Worm (Caenorhabditis elegans) whole organism, young adult: ENCODE data around the gene F35H12.1.
A peak's percentile ranks its signal among the peaks of the same experiment; 100 is the strongest.

ENCODE experiments used
- B0019.2 ChIP-seq: fragments of 200-800 bp; sonication (Bioruptor generic); conservative IDR thresholded peaks from 2 replicates; pipeline ENCODE4 v1.3.6; 2022; ENCODE audit warnings: missing genetic modification reagents, missing genetic modification characterization, missing compliant biosample characterization
- B0035.1 ChIP-seq: sonication (generic microtip); optimal IDR thresholded peaks from 2 replicates; lab custom pipeline; 2016; ENCODE audit warnings: missing genetic modification characterization, mild to moderate bottlenecking, missing compliant biosample characterization, missing genotype, missing genetic modification reagents
- C06A6.2 ChIP-seq: fragments of 200-800 bp; sonication (Bioruptor generic); conservative IDR thresholded peaks from 2 replicates; pipeline ENCODE4 v1.3.6; 2022; ENCODE audit warnings: missing genetic modification characterization, missing compliant biosample characterization
- F10E7.11 ChIP-seq: sonication (generic microtip); optimal IDR thresholded peaks from 2 replicates; lab custom pipeline; 2017; ENCODE audit warnings: mild to moderate bottlenecking, missing genetic modification characterization, moderate library complexity, missing compliant biosample characterization
- F23B12.7 ChIP-seq: sonication (generic microtip); optimal IDR thresholded peaks from 2 replicates; lab custom pipeline; 2017; ENCODE audit warnings: missing genetic modification characterization, mild to moderate bottlenecking, missing compliant biosample characterization, antibody characterized with exemption, moderate library complexity; ENCODE audit not compliant: insufficient read depth
- F39B2.1 ChIP-seq: fragments of 200-800 bp; sonication (Bioruptor generic); IDR thresholded peaks from 2 replicates; pipeline ENCODE4 v1.3.6; 2022; ENCODE audit warnings: missing genetic modification reagents, missing genetic modification characterization, missing compliant biosample characterization
- F49E8.2 ChIP-seq: sonication (generic microtip); optimal IDR thresholded peaks from 3 replicates; lab custom pipeline; 2017; ENCODE audit warnings: missing genetic modification characterization, mild to moderate bottlenecking, missing compliant biosample characterization, antibody characterized with exemption, moderate library complexity; ENCODE audit not compliant: insufficient read depth
- K12H6.12 ChIP-seq: fragments of 200-800 bp; sonication (Bioruptor generic); optimal IDR thresholded peaks from 2 replicates; lab custom pipeline; 2018; ENCODE audit warnings: mild to moderate bottlenecking, missing genetic modification characterization, missing compliant biosample characterization
- T26A5.8 ChIP-seq: sonication (generic microtip); optimal IDR thresholded peaks from 2 replicates; lab custom pipeline; 2016; ENCODE audit warnings: missing genetic modification characterization, missing compliant biosample characterization
- Y53F4B.3 ChIP-seq: fragments of 200-800 bp; sonication (Bioruptor generic); IDR thresholded peaks from 2 replicates; pipeline ENCODE4 v1.3.6; 2022; ENCODE audit warnings: missing genetic modification reagents, missing genetic modification characterization, missing compliant biosample characterization
- Y53G8AR.9 ChIP-seq: fragments of 200-800 bp; sonication (Bioruptor generic); conservative IDR thresholded peaks from 2 replicates; pipeline ENCODE4 v1.3.6; 2022; ENCODE audit warnings: missing genetic modification reagents, missing genetic modification characterization, missing compliant biosample characterization
- Y79H2A.3 ChIP-seq: fragments of 200-800 bp; sonication (Bioruptor generic); conservative IDR thresholded peaks from 2 replicates; pipeline ENCODE4 v1.3.6; 2022; ENCODE audit warnings: missing genetic modification reagents, missing genetic modification characterization, missing compliant biosample characterization
- ama-1 ChIP-seq, 3 experiments: fragments of 150-350 bp in 1 of 3; sonication (generic microtip) in 2 of 3; optimal IDR thresholded peaks; 2 replicates each; lab custom pipeline; 2014 to 2018; ENCODE audit warnings: missing biosample characterization in 2 of 3, missing genetic modification characterization in 2 of 3, missing genetic modification reagents in 2 of 3
- aptf-2 ChIP-seq: fragments of 200-800 bp; sonication (Bioruptor generic); conservative IDR thresholded peaks from 2 replicates; pipeline ENCODE4 v1.3.6; 2022; ENCODE audit warnings: missing genetic modification reagents, missing genetic modification characterization, missing compliant biosample characterization
- attf-3 ChIP-seq: fragments of 200-800 bp; sonication (Bioruptor generic); conservative IDR thresholded peaks from 2 replicates; pipeline ENCODE4 v1.3.6; 2022; ENCODE audit warnings: missing genetic modification reagents, missing genetic modification characterization, missing compliant biosample characterization
- attf-5 ChIP-seq: fragments of 200-800 bp; sonication (Bioruptor generic); optimal IDR thresholded peaks from 2 replicates; lab custom pipeline; 2018; ENCODE audit warnings: mild to moderate bottlenecking, missing genetic modification characterization, missing compliant biosample characterization
- bed-2 ChIP-seq: fragments of 200-800 bp; sonication (Bioruptor generic); IDR thresholded peaks from 2 replicates; pipeline ENCODE4 v1.3.6; 2022; ENCODE audit warnings: missing genetic modification reagents, missing genetic modification characterization, missing compliant biosample characterization
- ccch-3 ChIP-seq: fragments of 200-800 bp; sonication (Bioruptor generic); optimal IDR thresholded peaks from 2 replicates; lab custom pipeline; 2018; ENCODE audit warnings: mild to moderate bottlenecking, missing genetic modification characterization, missing compliant biosample characterization
- ceh-40 ChIP-seq: fragments of 200-800 bp; sonication (Bioruptor generic); IDR thresholded peaks from 2 replicates; pipeline ENCODE4 v1.3.6; 2022; ENCODE audit warnings: missing genetic modification characterization, missing compliant biosample characterization
- ceh-91 ChIP-seq: fragments of 200-800 bp; sonication (Bioruptor generic); IDR thresholded peaks from 2 replicates; pipeline ENCODE4 v1.3.6; 2022; ENCODE audit warnings: missing genetic modification reagents, missing genetic modification characterization, missing compliant biosample characterization
- dox-1 ChIP-seq: fragments of 200-800 bp; sonication (Bioruptor generic); IDR thresholded peaks from 2 replicates; pipeline ENCODE4 v1.3.6; 2022; ENCODE audit warnings: missing genetic modification reagents, missing genetic modification characterization, missing compliant biosample characterization
- dpff-1 ChIP-seq: sonication (generic microtip); optimal IDR thresholded peaks from 2 replicates; lab custom pipeline; 2017; ENCODE audit warnings: mild to moderate bottlenecking, missing genetic modification characterization, missing compliant biosample characterization
- fkh-3 ChIP-seq: sonication (generic microtip); optimal IDR thresholded peaks from 2 replicates; lab custom pipeline; 2016; ENCODE audit warnings: mild to moderate bottlenecking, missing genetic modification characterization, missing compliant biosample characterization
- gei-17 ChIP-seq: fragments of 200-800 bp; sonication (Bioruptor generic); optimal IDR thresholded peaks from 2 replicates; lab custom pipeline; 2018; ENCODE audit warnings: mild to moderate bottlenecking, missing genetic modification characterization, missing compliant biosample characterization
- him-1 ChIP-seq: sonication (generic microtip); optimal IDR thresholded peaks from 2 replicates; lab custom pipeline; 2016; ENCODE audit warnings: missing genotype, missing genetic modification reagents, missing genetic modification characterization, missing compliant biosample characterization
- hlh-12 ChIP-seq: sonication (generic microtip); optimal IDR thresholded peaks from 2 replicates; lab custom pipeline; 2016; ENCODE audit warnings: missing genetic modification characterization, missing compliant biosample characterization
- hmg-1.2 ChIP-seq: fragments of 200-800 bp; sonication (Bioruptor generic); IDR thresholded peaks from 2 replicates; pipeline ENCODE4 v1.3.6; 2022; ENCODE audit warnings: missing genetic modification reagents, missing genetic modification characterization, missing compliant biosample characterization
- hsf-1 ChIP-seq: fragments of 200-800 bp; sonication (Bioruptor generic); IDR thresholded peaks from 2 replicates; pipeline ENCODE4 v1.3.6; 2022; ENCODE audit warnings: missing genetic modification reagents, missing genetic modification characterization, missing compliant biosample characterization
- let-526 ChIP-seq: fragments of 200-800 bp; sonication (Bioruptor generic); IDR thresholded peaks from 2 replicates; pipeline ENCODE4 v1.3.6; 2022; ENCODE audit warnings: missing genetic modification reagents, missing genetic modification characterization, missing compliant biosample characterization
- lin-40 ChIP-seq: sonication (generic microtip); optimal IDR thresholded peaks from 2 replicates; lab custom pipeline; 2016; ENCODE audit warnings: missing genetic modification characterization, mild to moderate bottlenecking, missing compliant biosample characterization, missing genotype, missing genetic modification reagents
- lin-54 ChIP-seq: fragments of 200-800 bp; sonication (Bioruptor generic); optimal IDR thresholded peaks from 2 replicates; lab custom pipeline; 2018; ENCODE audit warnings: mild to moderate bottlenecking, missing genetic modification characterization, missing compliant biosample characterization
- madf-6 ChIP-seq: fragments of 200-800 bp; sonication (Bioruptor generic); IDR thresholded peaks from 2 replicates; pipeline ENCODE4 v1.3.6; 2022; ENCODE audit warnings: missing genetic modification reagents, missing genetic modification characterization, missing compliant biosample characterization
- mes-4 ChIP-seq: sonication (generic microtip); optimal IDR thresholded peaks from 2 replicates; lab custom pipeline; 2016; ENCODE audit warnings: missing genotype, missing genetic modification characterization, missing compliant biosample characterization
- mxl-1 ChIP-seq: sonication (generic microtip); optimal IDR thresholded peaks from 2 replicates; lab custom pipeline; 2016; ENCODE audit warnings: missing genetic modification characterization, missing compliant biosample characterization
- nfyb-1 ChIP-seq: fragments of 200-800 bp; sonication (Bioruptor generic); IDR thresholded peaks from 2 replicates; pipeline ENCODE4 v1.3.6; 2022; ENCODE audit warnings: missing genetic modification reagents, missing genetic modification characterization, missing compliant biosample characterization
- nhr-27 ChIP-seq: fragments of 200-800 bp; sonication (Bioruptor generic); optimal IDR thresholded peaks from 2 replicates; lab custom pipeline; 2018; ENCODE audit warnings: mild to moderate bottlenecking, missing genetic modification characterization, moderate library complexity, missing compliant biosample characterization
- nhr-80 ChIP-seq: sonication (generic microtip); optimal IDR thresholded peaks from 2 replicates; lab custom pipeline; 2016; ENCODE audit warnings: missing genetic modification characterization, missing compliant biosample characterization
- pha-4 ChIP-seq: fragments of 150-350 bp; sonication (generic microtip); optimal IDR thresholded peaks from 2 replicates; lab custom pipeline; 2014; ENCODE audit warnings: missing biosample characterization, missing genetic modification reagents, missing genetic modification characterization
- rpc-1 ChIP-seq, 2 experiments: fragments of 150-350 bp in 1 of 2; sonication (generic microtip) in 1 of 2; optimal IDR thresholded peaks; 2 replicates each; lab custom pipeline; 2014 to 2018; ENCODE audit warnings: missing biosample characterization in 1 of 2, missing genetic modification characterization in 1 of 2, missing genetic modification reagents in 1 of 2, missing genotype in 1 of 2
- sea-2 ChIP-seq: fragments of 200-800 bp; sonication (Bioruptor generic); IDR thresholded peaks from 2 replicates; pipeline ENCODE4 v1.3.6; 2022; ENCODE audit warnings: missing genetic modification characterization, missing compliant biosample characterization
- snpc-1.1 ChIP-seq: sonication (generic microtip); optimal IDR thresholded peaks from 2 replicates; lab custom pipeline; 2017; ENCODE audit warnings: missing genetic modification characterization, mild to moderate bottlenecking, missing compliant biosample characterization, antibody characterized with exemption, moderate library complexity, missing genotype, missing genetic modification reagents; ENCODE audit not compliant: insufficient read depth
- somi-1 ChIP-seq: fragments of 200-800 bp; sonication (Bioruptor generic); optimal IDR thresholded peaks from 2 replicates; lab custom pipeline; 2018; ENCODE audit warnings: mild to moderate bottlenecking, missing genetic modification characterization, missing compliant biosample characterization
- tbx-9 ChIP-seq: sonication (generic microtip); optimal IDR thresholded peaks from 2 replicates; lab custom pipeline; 2016; ENCODE audit warnings: borderline replicate concordance, missing genetic modification characterization, inconsistent platforms, missing compliant biosample characterization
- ztf-25 ChIP-seq: fragments of 200-800 bp; sonication (Bioruptor generic); IDR thresholded peaks from 2 replicates; pipeline ENCODE4 v1.3.6; 2022; ENCODE audit warnings: missing genetic modification reagents, missing genetic modification characterization, missing compliant biosample characterization
- ztf-3 ChIP-seq: fragments of 200-800 bp; sonication (Bioruptor generic); optimal IDR thresholded peaks from 2 replicates; lab custom pipeline; 2018; ENCODE audit warnings: mild to moderate bottlenecking, missing genetic modification characterization, missing compliant biosample characterization
- ztf-6 ChIP-seq: fragments of 200-800 bp; sonication (Bioruptor generic); IDR thresholded peaks from 2 replicates; pipeline ENCODE4 v1.3.6; 2022; ENCODE audit warnings: missing genetic modification reagents, missing genetic modification characterization, missing compliant biosample characterization

Gene F35H12.1

DNA sequence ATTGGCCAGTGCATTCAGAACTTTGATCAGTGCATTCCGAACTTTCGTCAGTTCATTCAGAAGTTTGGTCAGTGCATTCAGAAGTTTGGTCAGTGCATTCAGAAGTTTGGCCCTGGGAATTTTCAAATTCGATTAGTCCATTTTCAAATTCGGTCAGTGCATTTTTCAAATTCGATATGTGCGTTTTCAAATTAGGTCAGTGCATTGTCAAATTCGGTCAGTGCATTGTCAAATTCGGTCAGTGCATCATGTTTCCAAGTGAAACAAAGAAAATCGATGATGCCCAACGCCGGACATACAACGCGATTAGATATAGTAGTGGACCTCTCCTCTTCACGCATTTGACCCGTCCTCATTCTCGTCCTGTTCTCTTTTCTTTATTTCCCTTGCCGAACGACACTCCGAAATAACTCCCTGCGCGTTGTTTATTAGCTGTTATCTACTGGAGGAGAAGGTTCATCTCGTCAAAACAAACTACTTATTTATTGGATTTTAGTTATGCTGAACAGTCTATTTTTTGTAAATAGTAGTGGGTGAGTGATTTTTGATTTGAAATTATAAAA is 21.0 kb downstream of the F35H12.1 start, which contains the start of gene apm-3:
Gene apm-3 (plus strand): TSS at position 477 of the 563 bp plus-strand sequence.
- TF ChIP-seq F49E8.2 (tag; lab: Kevin White, UChicago) = no peak
- no peak for TF ChIP-seq Y79H2A.3 (GFP tag; lab: Robert Waterston, UW)
- no peak for TF ChIP-seq sea-2 (GFP tag; lab: Robert Waterston, UW)
- TF ChIP-seq snpc-1.1 = no peak
- TF ChIP-seq rpc-1 (optimal IDR thresholded peaks at IDR 0.05; lab: Kevin White, UChicago) = no peak
- TF ChIP-seq rpc-1 (tag; optimal IDR thresholded peaks at IDR 0.05; lab: Kevin White, UChicago) = no peak
- TF ChIP-seq gei-17 = no peak
- TF ChIP-seq ama-1 (optimal IDR thresholded peaks at IDR 0.05; lab: Kevin White, UChicago) = no peak
- TF ChIP-seq ama-1 (GFP tag; optimal IDR thresholded peaks at IDR 0.05; lab: Kevin White, UChicago) = no peak
- TF ChIP-seq lin-40 (tag; lab: Kevin White, UChicago) = peak; percentile 10
- TF ChIP-seq ztf-3 = no peak
- peak; percentile 87 for TF ChIP-seq attf-3 (GFP tag; lab: Robert Waterston, UW)
- TF ChIP-seq nhr-80 (tag; lab: Kevin White, UChicago) = peak; percentile 4
- TF ChIP-seq B0019.2 (GFP tag; lab: Robert Waterston, UW) = no peak
- TF ChIP-seq K12H6.12 (tag; lab: Kevin White, UChicago) = no peak
- no peak for TF ChIP-seq dox-1 (GFP tag; lab: Robert Waterston, UW)
- no peak for TF ChIP-seq mes-4
- TF ChIP-seq F10E7.11 (tag; lab: Kevin White, UChicago) = no peak
- TF ChIP-seq nfyb-1 = 0 out of 2 replicates have a peak, but pooled peaks have one; percentile 13
- TF ChIP-seq T26A5.8 (tag; lab: Kevin White, UChicago) = no peak

- TF ChIP-seq C06A6.2 (GFP tag; lab: Robert Waterston, UW) = no peak
- TF ChIP-seq F23B12.7 = no peak
- TF ChIP-seq pha-4 = no peak
- no peak for TF ChIP-seq bed-2 (GFP tag; lab: Robert Waterston, UW)
- no peak for TF ChIP-seq somi-1 (GFP tag; lab: Kevin White, UChicago)
- no peak for TF ChIP-seq ccch-3 (GFP tag; lab: Kevin White, UChicago)
- TF ChIP-seq aptf-2 (GFP tag; lab: Robert Waterston, UW) = no peak
- TF ChIP-seq ceh-91 (GFP tag; lab: Robert Waterston, UW) = no peak
- TF ChIP-seq ama-1 (optimal IDR thresholded peaks at IDR 0.05; lab: Kevin White, UChicago) = no peak
- TF ChIP-seq ama-1 (GFP tag; optimal IDR thresholded peaks at IDR 0.05; lab: Kevin White, UChicago) = no peak
- no peak for TF ChIP-seq tbx-9 (tag; lab: Kevin White, UChicago)
- TF ChIP-seq nhr-27 (tag; lab: Kevin White, UChicago) = no peak
- no peak for TF ChIP-seq him-1 (tag; lab: Kevin White, UChicago)
- TF ChIP-seq Y53F4B.3 = no peak
- no peak for TF ChIP-seq ztf-25 (GFP tag; lab: Robert Waterston, UW)
- no peak for TF ChIP-seq ztf-6 (GFP tag; lab: Robert Waterston, UW)
- no peak for TF ChIP-seq lin-54 (GFP tag; lab: Kevin White, UChicago)
- TF ChIP-seq hmg-1.2 = no peak
- no peak for TF ChIP-seq K12H6.12 (tag; lab: Kevin White, UChicago)
- TF ChIP-seq let-526 (GFP tag; lab: Robert Waterston, UW) = no peak
Measured at ce11 chrX:957581-957980, 24.0 kb downstream of the F35H12.1 start, which contains the start of gene chil-10. Gene chil-10 (plus strand): TSS chrX:957881.

ce11 chrX:960139-960538 is 26.5 kb downstream of the F35H12.1 start:
- TF ChIP-seq attf-5 (GFP tag; lab: Kevin White, UChicago) = no peak
- no peak for TF ChIP-seq nhr-80 (tag; lab: Kevin White, UChicago)
- no peak for TF ChIP-seq B0035.1 (tag; lab: Kevin White, UChicago)
- TF ChIP-seq dpff-1 (tag; lab: Kevin White, UChicago) = no peak
- TF ChIP-seq F39B2.1 (GFP tag; lab: Robert Waterston, UW) = no peak
- TF ChIP-seq ceh-40 (GFP tag; lab: Robert Waterston, UW) = no peak
- TF ChIP-seq madf-6 (GFP tag; lab: Robert Waterston, UW) = no peak
- TF ChIP-seq somi-1 (GFP tag; lab: Kevin White, UChicago) = no peak
- no peak for TF ChIP-seq Y53G8AR.9
- TF ChIP-seq lin-40 (tag; lab: Kevin White, UChicago) = no peak
- no peak for TF ChIP-seq hsf-1 (GFP tag; lab: Robert Waterston, UW)
- no peak for TF ChIP-seq mxl-1 (tag; lab: Kevin White, UChicago)
- TF ChIP-seq fkh-3 (tag; lab: Kevin White, UChicago) = no peak
- no peak for TF ChIP-seq hlh-12 (tag; lab: Kevin White, UChicago)
